Fruit fly (Drosophila melanogaster): ENCODE measurements around the gene nab.

nab gene

dm6 chr3L:4142064-4142463 lies 18.7 kb downstream of the nab start, which contains the start of gene CG32260:
TSS of gene CG32260 (plus strand) at chr3L:4142364.
- TF ChIP-seq CG4496 (GFP tag; IDR thresholded peaks at IDR 0.05) (no peak), CG32121 (GFP tag; IDR thresholded peaks at IDR 0.05) (no peak), EcR (GFP tag; optimal IDR thresholded peaks at IDR 0.05) (no peak), CG15710 (tag; optimal IDR thresholded peaks at IDR 0.05) (no peak), CG34367 (tag; optimal IDR thresholded peaks at IDR 0.05) (no peak)

- no peak for TF ChIP-seq rn (GFP tag; IDR thresholded peaks at IDR 0.05)
- TF ChIP-seq EcR (GFP tag; optimal IDR thresholded peaks at IDR 0.05) = no peak
- TF ChIP-seq CG10348 (GFP tag; IDR thresholded peaks at IDR 0.05) = no peak
- no peak for TF ChIP-seq D1 (tag; optimal IDR thresholded peaks at IDR 0.05)
- TF ChIP-seq Pif1A (GFP tag; optimal IDR thresholded peaks at IDR 0.05) = no peak
- TF ChIP-seq CG14655 (GFP tag; optimal IDR thresholded peaks at IDR 0.05) = no peak
- no peak for TF ChIP-seq CG32121 (GFP tag; IDR thresholded peaks at IDR 0.05)
- TF ChIP-seq CG34367 (tag; optimal IDR thresholded peaks at IDR 0.05) = no peak
- no peak for TF ChIP-seq Pif1B (GFP tag; optimal IDR thresholded peaks at IDR 0.05)
- no peak for TF ChIP-seq gl (tag; optimal IDR thresholded peaks at IDR 0.05)
- TF ChIP-seq CG4496 (GFP tag; IDR thresholded peaks at IDR 0.05) = no peak
- TF ChIP-seq Ets98B (GFP tag; IDR thresholded peaks at IDR 0.05) = no peak
- no peak for TF ChIP-seq CG12605 (GFP tag; IDR thresholded peaks at IDR 0.05)
- no peak for TF ChIP-seq CG15710 (tag; optimal IDR thresholded peaks at IDR 0.05)
- no peak for TF ChIP-seq CG8159 (tag; optimal IDR thresholded peaks at IDR 0.05)
- no peak for TF ChIP-seq Snoo (tag; optimal IDR thresholded peaks at IDR 0.05)
- TF ChIP-seq fd96Ca (GFP tag; IDR thresholded peaks at IDR 0.05) = no peak
- no peak for TF ChIP-seq CG8301 (tag; optimal IDR thresholded peaks at IDR 0.05)
- no peak for TF ChIP-seq CG9948 (tag; optimal IDR thresholded peaks at IDR 0.05)
Observed at dm6 chr3L:4141167-4141566, 19.6 kb downstream of the nab start, which contains the start of gene Akh. TSS of gene Akh (plus strand) at chr3L:4141467.

- peak; percentile 23; the same call in 1 of the 2 replicates for TF ChIP-seq Ets98B (GFP tag; IDR thresholded peaks at IDR 0.05)
- TF ChIP-seq gl (tag; optimal IDR thresholded peaks at IDR 0.05) = no peak
- peak; percentile 57 for TF ChIP-seq EcR (GFP tag; optimal IDR thresholded peaks at IDR 0.05)
- TF ChIP-seq CG15710 (tag; optimal IDR thresholded peaks at IDR 0.05) = peak; percentile 1
Observed at dm6 chr3L:4138804-4139521, 21.8 kb downstream of the nab start, which contains the start of the genes Rop and Ras64B. TSS of gene Rop (minus strand) at chr3L:4138996. TSS of gene Ras64B (plus strand) at chr3L:4139076.

dm6 chr3L:4135857-4136256 lies 24.9 kb downstream of the nab start, which contains the start of gene RfC4:
TSS of gene RfC4 (minus strand) at chr3L:4136038.
- TF ChIP-seq D1 (tag; optimal IDR thresholded peaks at IDR 0.05) (no peak), Pif1A (GFP tag; optimal IDR thresholded peaks at IDR 0.05) (no peak), gl (tag; optimal IDR thresholded peaks at IDR 0.05) (no peak), CG9948 (tag; optimal IDR thresholded peaks at IDR 0.05) (no peak), rn (GFP tag; IDR thresholded peaks at IDR 0.05) (no peak), CG13204 (GFP tag; optimal IDR thresholded peaks at IDR 0.05) (no peak), CG34367 (tag; optimal IDR thresholded peaks at IDR 0.05) (no peak), Pif1B (GFP tag; optimal IDR thresholded peaks at IDR 0.05) (no peak), Snoo (tag; optimal IDR thresholded peaks at IDR 0.05) (no peak), CG10348 (GFP tag; IDR thresholded peaks at IDR 0.05) (no peak), CG15710 (tag; optimal IDR thresholded peaks at IDR 0.05) (no peak), EcR (GFP tag; optimal IDR thresholded peaks at IDR 0.05) (no peak)

dm6 chr3L:4133724-4134678 lies 26.7 kb downstream of the nab start, which contains the start of gene ens:
TSS of gene ens (minus strand) at chr3L:4134550.
- no peak for TF ChIP-seq Pif1B (GFP tag; optimal IDR thresholded peaks at IDR 0.05)
- TF ChIP-seq rn (GFP tag; IDR thresholded peaks at IDR 0.05) = no peak
- TF ChIP-seq D1 (tag; optimal IDR thresholded peaks at IDR 0.05) = no peak
- TF ChIP-seq CG12605 (GFP tag; IDR thresholded peaks at IDR 0.05) = peak; percentile 17; the same call in 1 of the 2 replicates
- TF ChIP-seq CG8301 (tag; optimal IDR thresholded peaks at IDR 0.05) = no peak
- TF ChIP-seq CG10348 (GFP tag; IDR thresholded peaks at IDR 0.05) = no peak
- TF ChIP-seq EcR (GFP tag; optimal IDR thresholded peaks at IDR 0.05) = peak; percentile 14
- TF ChIP-seq CG15710 (tag; optimal IDR thresholded peaks at IDR 0.05) = peak; percentile 15
- peak; percentile 2 for TF ChIP-seq CG34367 (tag; optimal IDR thresholded peaks at IDR 0.05)
- peak; percentile 20 for TF ChIP-seq Snoo (tag; optimal IDR thresholded peaks at IDR 0.05)
- TF ChIP-seq CG17806 (tag; optimal IDR thresholded peaks at IDR 0.05) = no peak
- TF ChIP-seq CG9948 (tag; optimal IDR thresholded peaks at IDR 0.05) = no peak
- TF ChIP-seq CG14655 (GFP tag; optimal IDR thresholded peaks at IDR 0.05) = no peak
- peak; percentile 31 for TF ChIP-seq gl (tag; optimal IDR thresholded peaks at IDR 0.05)
- TF ChIP-seq CG4496 (GFP tag; IDR thresholded peaks at IDR 0.05) = no peak
- TF ChIP-seq Pif1A (GFP tag; optimal IDR thresholded peaks at IDR 0.05) = no peak
- TF ChIP-seq Ets98B (GFP tag; IDR thresholded peaks at IDR 0.05) = no peak
- no peak for TF ChIP-seq fd96Ca (GFP tag; IDR thresholded peaks at IDR 0.05)
- peak; percentile 40 for TF ChIP-seq CG32121 (GFP tag; IDR thresholded peaks at IDR 0.05)
- no peak for TF ChIP-seq CG8159 (tag; optimal IDR thresholded peaks at IDR 0.05)
- no peak for TF ChIP-seq CG13204 (GFP tag; optimal IDR thresholded peaks at IDR 0.05)
